Worm (Caenorhabditis elegans) whole organism, young adult: ENCODE data around the gene cht-6.

Experiments used
- B0035.1 ChIP-seq: sonication (generic microtip); optimal IDR thresholded peaks from 2 replicates; lab custom pipeline; 2016; ENCODE audit warnings: missing genetic modification characterization, mild to moderate bottlenecking, missing compliant biosample characterization, missing genotype, missing genetic modification reagents
- B0261.1 ChIP-seq: sonication (generic microtip); optimal IDR thresholded peaks from 2 replicates; lab custom pipeline; 2016; ENCODE audit warnings: mild to moderate bottlenecking, missing genetic modification characterization, moderate library complexity, missing compliant biosample characterization
- B0336.3 ChIP-seq: fragments of 200-800 bp; sonication (Bioruptor generic); IDR thresholded peaks from 2 replicates; pipeline ENCODE4 v1.3.6; 2022; ENCODE audit warnings: missing genetic modification characterization, missing compliant biosample characterization
- C06A6.2 ChIP-seq: fragments of 200-800 bp; sonication (Bioruptor generic); conservative IDR thresholded peaks from 2 replicates; pipeline ENCODE4 v1.3.6; 2022; ENCODE audit warnings: missing genetic modification characterization, missing compliant biosample characterization
- C17E4.6 ChIP-seq: fragments of 200-800 bp; sonication (Bioruptor generic); IDR thresholded peaks from 2 replicates; pipeline ENCODE4 v1.3.6; 2022; ENCODE audit warnings: missing genetic modification reagents, missing genetic modification characterization, missing compliant biosample characterization
- D2030.7 ChIP-seq: fragments of 200-800 bp; sonication (Bioruptor generic); IDR thresholded peaks from 2 replicates; pipeline ENCODE4 v1.3.6; 2022; ENCODE audit warnings: missing genetic modification reagents, missing genetic modification characterization, missing compliant biosample characterization
- F39B2.1 ChIP-seq: fragments of 200-800 bp; sonication (Bioruptor generic); IDR thresholded peaks from 2 replicates; pipeline ENCODE4 v1.3.6; 2022; ENCODE audit warnings: missing genetic modification reagents, missing genetic modification characterization, missing compliant biosample characterization
- F49E8.2 ChIP-seq: sonication (generic microtip); optimal IDR thresholded peaks from 3 replicates; lab custom pipeline; 2017; ENCODE audit warnings: missing genetic modification characterization, mild to moderate bottlenecking, missing compliant biosample characterization, antibody characterized with exemption, moderate library complexity; ENCODE audit not compliant: insufficient read depth
- F57C9.4 ChIP-seq: sonication (generic microtip); optimal IDR thresholded peaks from 2 replicates; lab custom pipeline; 2017; ENCODE audit warnings: mild to moderate bottlenecking, missing genetic modification characterization, missing compliant biosample characterization
- K11D2.4 ChIP-seq: fragments of 200-800 bp; sonication (Bioruptor generic); IDR thresholded peaks from 2 replicates; pipeline ENCODE4 v1.3.6; 2022; ENCODE audit warnings: missing genetic modification reagents, missing genetic modification characterization, missing compliant biosample characterization
- T26A5.8 ChIP-seq: sonication (generic microtip); optimal IDR thresholded peaks from 2 replicates; lab custom pipeline; 2016; ENCODE audit warnings: missing genetic modification characterization, missing compliant biosample characterization
- ZK185.1 ChIP-seq: sonication (generic microtip); optimal IDR thresholded peaks from 2 replicates; lab custom pipeline; 2016; ENCODE audit warnings: mild to moderate bottlenecking, missing genetic modification characterization, missing compliant biosample characterization; ENCODE audit not compliant: poor library complexity, severe bottlenecking
- aptf-2 ChIP-seq: fragments of 200-800 bp; sonication (Bioruptor generic); conservative IDR thresholded peaks from 2 replicates; pipeline ENCODE4 v1.3.6; 2022; ENCODE audit warnings: missing genetic modification reagents, missing genetic modification characterization, missing compliant biosample characterization
- attf-3 ChIP-seq: fragments of 200-800 bp; sonication (Bioruptor generic); conservative IDR thresholded peaks from 2 replicates; pipeline ENCODE4 v1.3.6; 2022; ENCODE audit warnings: missing genetic modification reagents, missing genetic modification characterization, missing compliant biosample characterization
- attf-6 ChIP-seq: fragments of 200-800 bp; sonication (Bioruptor generic); IDR thresholded peaks from 2 replicates; pipeline ENCODE4 v1.3.6; 2022; ENCODE audit warnings: missing genetic modification reagents, missing genetic modification characterization, missing compliant biosample characterization
- bed-1 ChIP-seq: fragments of 200-800 bp; sonication (Bioruptor generic); IDR thresholded peaks from 2 replicates; pipeline ENCODE4 v1.3.6; 2022; ENCODE audit warnings: missing genetic modification reagents, missing genetic modification characterization, missing compliant biosample characterization
- bed-2 ChIP-seq: fragments of 200-800 bp; sonication (Bioruptor generic); IDR thresholded peaks from 2 replicates; pipeline ENCODE4 v1.3.6; 2022; ENCODE audit warnings: missing genetic modification reagents, missing genetic modification characterization, missing compliant biosample characterization
- cebp-2 ChIP-seq: fragments of 200-800 bp; sonication (Bioruptor generic); IDR thresholded peaks from 2 replicates; pipeline ENCODE4 v1.3.6; 2022; ENCODE audit warnings: missing genetic modification characterization, missing compliant biosample characterization
- ceh-79 ChIP-seq: sonication (generic microtip); optimal IDR thresholded peaks from 2 replicates; lab custom pipeline; 2017; ENCODE audit warnings: mild to moderate bottlenecking, missing genetic modification characterization, missing compliant biosample characterization
- ceh-91 ChIP-seq: fragments of 200-800 bp; sonication (Bioruptor generic); IDR thresholded peaks from 2 replicates; pipeline ENCODE4 v1.3.6; 2022; ENCODE audit warnings: missing genetic modification reagents, missing genetic modification characterization, missing compliant biosample characterization
- dpff-1 ChIP-seq: sonication (generic microtip); optimal IDR thresholded peaks from 2 replicates; lab custom pipeline; 2017; ENCODE audit warnings: mild to moderate bottlenecking, missing genetic modification characterization, missing compliant biosample characterization
- efl-1 ChIP-seq: fragments of 150-350 bp; optimal IDR thresholded peaks from 2 replicates; lab custom pipeline; 2014; ENCODE audit warnings: missing biosample characterization, missing genetic modification reagents, missing genetic modification characterization
- egl-44 ChIP-seq: fragments of 200-800 bp; sonication (Bioruptor generic); IDR thresholded peaks from 2 replicates; pipeline ENCODE4 v1.3.6; 2022; ENCODE audit warnings: missing genetic modification reagents, missing genetic modification characterization, missing compliant biosample characterization
- ekl-4 ChIP-seq: fragments of 200-800 bp; sonication (Bioruptor generic); IDR thresholded peaks from 2 replicates; pipeline ENCODE4 v1.3.6; 2022; ENCODE audit warnings: missing genetic modification reagents, missing genetic modification characterization, missing compliant biosample characterization
- fkh-3 ChIP-seq: sonication (generic microtip); optimal IDR thresholded peaks from 2 replicates; lab custom pipeline; 2016; ENCODE audit warnings: mild to moderate bottlenecking, missing genetic modification characterization, missing compliant biosample characterization
- hlh-12 ChIP-seq: sonication (generic microtip); optimal IDR thresholded peaks from 2 replicates; lab custom pipeline; 2016; ENCODE audit warnings: missing genetic modification characterization, missing compliant biosample characterization
- hmg-1.2 ChIP-seq: fragments of 200-800 bp; sonication (Bioruptor generic); IDR thresholded peaks from 2 replicates; pipeline ENCODE4 v1.3.6; 2022; ENCODE audit warnings: missing genetic modification reagents, missing genetic modification characterization, missing compliant biosample characterization
- let-607 ChIP-seq, 2 experiments: fragments of 200-800 bp in 1 of 2; sonication (Bioruptor generic) in 1 of 2; sonication (generic microtip) in 1 of 2; optimal IDR thresholded peaks; 2 replicates each; lab custom pipeline; 2016 to 2018; ENCODE audit warnings: mild to moderate bottlenecking in 2 of 2, missing compliant biosample characterization in 2 of 2, missing genetic modification characterization in 2 of 2, moderate library complexity in 2 of 2, missing genotype in 1 of 2
- lin-35 ChIP-seq, 3 experiments: fragments of 150-350 bp in 2 of 3; sonication (generic microtip) in 1 of 3; optimal IDR thresholded peaks; 2 replicates each; lab custom pipeline; 2014 to 2018; ENCODE audit warnings: missing biosample characterization in 3 of 3, missing genetic modification characterization in 3 of 3, missing genetic modification reagents in 3 of 3
- madf-10 ChIP-seq: sonication (generic microtip); optimal IDR thresholded peaks from 2 replicates; lab custom pipeline; 2016; ENCODE audit warnings: mild to moderate bottlenecking, missing genetic modification characterization, missing compliant biosample characterization
- madf-6 ChIP-seq: fragments of 200-800 bp; sonication (Bioruptor generic); IDR thresholded peaks from 2 replicates; pipeline ENCODE4 v1.3.6; 2022; ENCODE audit warnings: missing genetic modification reagents, missing genetic modification characterization, missing compliant biosample characterization
- mes-4 ChIP-seq: sonication (generic microtip); optimal IDR thresholded peaks from 2 replicates; lab custom pipeline; 2016; ENCODE audit warnings: missing genotype, missing genetic modification characterization, missing compliant biosample characterization
- nhr-27 ChIP-seq: fragments of 200-800 bp; sonication (Bioruptor generic); optimal IDR thresholded peaks from 2 replicates; lab custom pipeline; 2018; ENCODE audit warnings: mild to moderate bottlenecking, missing genetic modification characterization, moderate library complexity, missing compliant biosample characterization
- nhr-90 ChIP-seq: sonication (generic microtip); optimal IDR thresholded peaks from 2 replicates; lab custom pipeline; 2016; ENCODE audit warnings: missing genotype, mild to moderate bottlenecking, missing genetic modification characterization, missing compliant biosample characterization
- pha-4 ChIP-seq: fragments of 150-350 bp; sonication (generic microtip); optimal IDR thresholded peaks from 2 replicates; lab custom pipeline; 2014; ENCODE audit warnings: missing biosample characterization, missing genetic modification reagents, missing genetic modification characterization
- rec-8 ChIP-seq, 2 experiments: sonication (generic microtip); optimal IDR thresholded peaks; 2 replicates each; lab custom pipeline; 2016; ENCODE audit warnings: mild to moderate bottlenecking in 2 of 2, missing genetic modification characterization in 2 of 2, missing genetic modification reagents in 2 of 2, missing genotype in 2 of 2, missing biosample characterization in 1 of 2, missing compliant biosample characterization in 1 of 2, moderate library complexity in 1 of 2
- repo-1 ChIP-seq: sonication (generic microtip); optimal IDR thresholded peaks from 2 replicates; lab custom pipeline; 2017; ENCODE audit warnings: mild to moderate bottlenecking, missing genetic modification characterization, missing compliant biosample characterization
- sdz-38 ChIP-seq: sonication (generic microtip); optimal IDR thresholded peaks from 2 replicates; lab custom pipeline; 2016; ENCODE audit warnings: missing genotype, missing genetic modification characterization, missing compliant biosample characterization
- sea-2 ChIP-seq: fragments of 200-800 bp; sonication (Bioruptor generic); IDR thresholded peaks from 2 replicates; pipeline ENCODE4 v1.3.6; 2022; ENCODE audit warnings: missing genetic modification characterization, missing compliant biosample characterization
- snpc-3.4 ChIP-seq: sonication (generic microtip); optimal IDR thresholded peaks from 2 replicates; lab custom pipeline; 2017; ENCODE audit warnings: missing genetic modification characterization, mild to moderate bottlenecking, missing compliant biosample characterization, antibody characterized with exemption, moderate library complexity, missing genotype, missing genetic modification reagents
- snpc-4 ChIP-seq, 5 experiments: fragments of 150-350 bp in 1 of 5; sonication (generic microtip) in 4 of 5; optimal IDR thresholded peaks; 2 replicates each; lab custom pipeline; 2014 to 2018; ENCODE audit warnings: missing genetic modification characterization in 5 of 5, missing biosample characterization in 3 of 5, antibody characterized with exemption in 2 of 5, mild to moderate bottlenecking in 2 of 5, missing compliant biosample characterization in 2 of 5, missing genotype in 2 of 5, moderate library complexity in 2 of 5, missing genetic modification reagents in 1 of 5
- somi-1 ChIP-seq: fragments of 200-800 bp; sonication (Bioruptor generic); optimal IDR thresholded peaks from 2 replicates; lab custom pipeline; 2018; ENCODE audit warnings: mild to moderate bottlenecking, missing genetic modification characterization, missing compliant biosample characterization
- tbx-9 ChIP-seq: sonication (generic microtip); optimal IDR thresholded peaks from 2 replicates; lab custom pipeline; 2016; ENCODE audit warnings: borderline replicate concordance, missing genetic modification characterization, inconsistent platforms, missing compliant biosample characterization
- tlf-1 ChIP-seq: fragments of 200-800 bp; sonication (Bioruptor generic); optimal IDR thresholded peaks from 2 replicates; lab custom pipeline; 2018; ENCODE audit warnings: mild to moderate bottlenecking, missing genetic modification characterization, missing compliant biosample characterization
- zfh-2 ChIP-seq: fragments of 200-800 bp; sonication (Bioruptor generic); conservative IDR thresholded peaks from 2 replicates; pipeline ENCODE4 v1.3.6; 2022; ENCODE audit warnings: missing genetic modification reagents, missing genetic modification characterization, missing compliant biosample characterization
- ztf-22 ChIP-seq: fragments of 200-800 bp; sonication (Bioruptor generic); optimal IDR thresholded peaks from 2 replicates; lab custom pipeline; 2018; ENCODE audit warnings: mild to moderate bottlenecking, missing genetic modification characterization, moderate library complexity, missing compliant biosample characterization
- ztf-26 ChIP-seq: sonication (generic microtip); optimal IDR thresholded peaks from 2 replicates; lab custom pipeline; 2017; ENCODE audit warnings: missing genetic modification characterization, missing compliant biosample characterization

Gene cht-6

ce11 chrV:6433446-6434178 lies 18.8 kb downstream of the cht-6 start, which contains the start of the genes gad-1 and erfa-1 (continued):
- TF ChIP-seq snpc-4 (GFP tag; optimal IDR thresholded peaks at IDR 0.05; lab: Kevin White, UChicago): no peak
- TF ChIP-seq snpc-4 (tag; optimal IDR thresholded peaks at IDR 0.05; lab: Kevin White, UChicago): peak in 1 of 4 experiments; percentile 28
- no peak for TF ChIP-seq B0261.1 (tag; lab: Kevin White, UChicago)
- TF ChIP-seq aptf-2 (GFP tag; lab: Robert Waterston, UW): no peak
- no peak for TF ChIP-seq F49E8.2 (tag; lab: Kevin White, UChicago)
- no peak for TF ChIP-seq lin-35 (GFP tag; optimal IDR thresholded peaks at IDR 0.05; lab: Kevin White, UChicago)
- TF ChIP-seq F57C9.4 (tag; lab: Kevin White, UChicago): no peak
- no peak for TF ChIP-seq ekl-4 (GFP tag; lab: Robert Waterston, UW)
- TF ChIP-seq ztf-26 (tag; lab: Kevin White, UChicago): no peak
- no peak for TF ChIP-seq fkh-3 (tag; lab: Kevin White, UChicago)
- no peak for TF ChIP-seq snpc-3.4 (tag; lab: Kevin White, UChicago)
- TF ChIP-seq mes-4 (tag; lab: Kevin White, UChicago): no peak
- no peak for TF ChIP-seq T26A5.8 (tag; lab: Kevin White, UChicago)
- no peak for TF ChIP-seq sea-2 (GFP tag; lab: Robert Waterston, UW)
- no peak for TF ChIP-seq bed-2 (GFP tag; lab: Robert Waterston, UW)
- no peak for TF ChIP-seq somi-1 (GFP tag; lab: Kevin White, UChicago)
- TF ChIP-seq nhr-27 (tag; lab: Kevin White, UChicago): no peak
- TF ChIP-seq hlh-12 (tag; lab: Kevin White, UChicago): no peak
- TF ChIP-seq attf-6 (GFP tag; lab: Robert Waterston, UW): no peak
- TF ChIP-seq C06A6.2 (GFP tag; lab: Robert Waterston, UW): no peak
- peak; percentile 5 to 22 for TF ChIP-seq let-607 (tag; optimal IDR thresholded peaks at IDR 0.05; lab: Kevin White, UChicago)
- TF ChIP-seq egl-44 (GFP tag; lab: Robert Waterston, UW): no peak
- no peak for TF ChIP-seq B0336.3 (GFP tag; lab: Robert Waterston, UW)
- TF ChIP-seq bed-1 (GFP tag; lab: Robert Waterston, UW): no peak
- no peak for TF ChIP-seq tbx-9 (tag; lab: Kevin White, UChicago)
- no peak for TF ChIP-seq zfh-2
- no peak for TF ChIP-seq pha-4 (tag; lab: Kevin White, UChicago)
- TF ChIP-seq efl-1 (GFP tag; lab: Kevin White, UChicago): peak; percentile 67
- no peak for TF ChIP-seq hmg-1.2 (GFP tag; lab: Robert Waterston, UW)
- TF ChIP-seq rec-8 (tag; optimal IDR thresholded peaks at IDR 0.05; lab: Kevin White, UChicago): no peak
- no peak for TF ChIP-seq madf-10
- no peak for TF ChIP-seq F39B2.1 (GFP tag; lab: Robert Waterston, UW)
- TF ChIP-seq dpff-1 (tag; lab: Kevin White, UChicago): no peak
- TF ChIP-seq repo-1 (tag; lab: Kevin White, UChicago): no peak
- peak; percentile 37; the same call in 1 of the 2 replicates for TF ChIP-seq D2030.7 (GFP tag; lab: Robert Waterston, UW)
- TF ChIP-seq ztf-22 (GFP tag; lab: Kevin White, UChicago): no peak
- no peak for TF ChIP-seq B0035.1 (tag; lab: Kevin White, UChicago)
- no peak for TF ChIP-seq ceh-79 (tag; lab: Kevin White, UChicago)
- TF ChIP-seq madf-6 (GFP tag; lab: Robert Waterston, UW): peak; percentile 69
- TF ChIP-seq attf-3 (GFP tag; lab: Robert Waterston, UW): no peak
- peak; percentile 51 for TF ChIP-seq ceh-91
- no peak for TF ChIP-seq sdz-38 (tag; lab: Kevin White, UChicago)
- no peak for TF ChIP-seq C17E4.6 (GFP tag; lab: Robert Waterston, UW)
- TF ChIP-seq cebp-2 (GFP tag; lab: Robert Waterston, UW): no peak
- TF ChIP-seq nhr-90 (tag; lab: Kevin White, UChicago): no peak
- no peak for TF ChIP-seq tlf-1 (GFP tag; lab: Kevin White, UChicago)
- TF ChIP-seq K11D2.4 (GFP tag; lab: Robert Waterston, UW): no peak
- peak; percentile 50 for TF ChIP-seq ZK185.1
